Fruit fly (Drosophila melanogaster): ENCODE data around the gene Vha14-2.

Vha14-2 gene

DNA sequence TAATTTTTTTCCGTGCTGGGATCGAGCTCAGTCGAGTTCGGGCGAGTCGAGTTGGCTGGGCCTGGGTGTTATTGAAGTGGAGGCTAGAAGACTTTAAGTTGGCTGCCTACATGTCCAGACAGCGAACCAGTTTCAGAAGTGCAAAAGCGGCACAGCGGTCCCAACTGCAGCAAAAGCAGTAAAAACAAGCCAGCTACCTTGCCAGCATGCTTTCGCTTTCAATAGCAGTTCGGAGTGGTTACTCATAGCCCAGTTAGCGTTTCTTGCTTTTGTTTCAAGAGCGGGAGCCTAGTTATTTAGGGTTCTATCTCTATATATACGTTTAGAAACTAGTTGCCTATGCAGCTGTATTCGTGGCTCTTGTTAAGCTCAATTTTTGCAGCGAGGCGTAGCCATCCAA lies 19.7 kb upstream of the Vha14-2 start:
- TF ChIP-seq CG14711 (tag; optimal IDR thresholded peaks at IDR 0.05) (no peak), tj (GFP tag; optimal IDR thresholded peaks at IDR 0.05) (no peak), CG1620 (GFP tag; optimal IDR thresholded peaks at IDR 0.05) (no peak), CG7101 (tag; optimal IDR thresholded peaks at IDR 0.05) (no peak), pad (GFP tag; optimal IDR thresholded peaks at IDR 0.05) (no peak), CG5204 (GFP tag; optimal IDR thresholded peaks at IDR 0.05) (no peak), toe (GFP tag; optimal IDR thresholded peaks at IDR 0.05) (no peak), Clk (GFP tag; optimal IDR thresholded peaks at IDR 0.05) (no peak), Hr96 (GFP tag; optimal IDR thresholded peaks at IDR 0.05) (no peak), Mnt (GFP tag; optimal IDR thresholded peaks at IDR 0.05) (no peak)

DNA sequence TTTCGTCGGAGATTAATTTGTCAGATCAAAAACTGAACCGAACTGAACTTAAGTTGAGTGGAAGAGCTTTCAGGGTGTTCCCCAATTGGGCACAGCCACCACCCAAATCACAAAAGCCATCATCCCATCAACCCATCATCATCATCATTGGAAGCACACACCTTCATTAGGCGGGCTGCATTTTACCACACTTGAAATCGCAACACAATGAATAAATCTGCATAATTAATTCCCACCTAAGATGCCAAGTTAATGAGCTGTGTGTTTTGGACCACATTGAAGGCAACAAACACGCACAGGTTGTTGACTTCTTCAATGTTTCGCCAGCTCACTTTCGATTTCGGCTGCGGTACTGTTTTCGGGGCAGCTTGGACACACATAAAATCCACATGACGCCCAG lies 17.2 kb upstream of the Vha14-2 start:
- TF ChIP-seq ovo (GFP tag; optimal IDR thresholded peaks at IDR 0.05) (no peak), cic (GFP tag; optimal IDR thresholded peaks at IDR 0.05) (no peak), tj (GFP tag; optimal IDR thresholded peaks at IDR 0.05) (no peak), CG33017 (tag; optimal IDR thresholded peaks at IDR 0.05) (no peak), CG12768 (GFP tag; optimal IDR thresholded peaks at IDR 0.05) (no peak), bab1 (GFP tag; optimal IDR thresholded peaks at IDR 0.05) (no peak), CG11617 (GFP tag; optimal IDR thresholded peaks at IDR 0.05) (no peak), toe (GFP tag; optimal IDR thresholded peaks at IDR 0.05) (no peak), CG7045 (GFP tag; optimal IDR thresholded peaks at IDR 0.05) (no peak), Clk (GFP tag; optimal IDR thresholded peaks at IDR 0.05) (no peak)

DNA sequence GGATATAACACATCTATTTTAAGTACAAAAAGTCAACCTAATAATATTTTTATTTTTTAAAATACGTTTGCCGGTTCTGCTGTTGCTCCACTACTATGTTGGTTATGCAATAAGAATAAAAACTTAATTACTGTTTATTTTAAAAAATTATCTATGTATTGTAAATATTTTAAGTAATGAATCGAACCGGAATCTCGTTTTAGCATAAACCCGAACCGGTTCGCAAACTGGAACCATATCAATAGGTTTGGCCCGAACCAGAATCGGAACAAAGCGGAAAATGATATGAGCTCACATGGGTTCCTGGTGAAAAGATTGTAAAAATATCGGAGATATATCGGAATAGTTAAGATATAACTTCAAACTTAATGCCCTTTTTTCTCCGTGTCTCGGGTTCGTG lies 15.7 kb upstream of the Vha14-2 start:
- TF ChIP-seq Crg-1 (GFP tag; optimal IDR thresholded peaks at IDR 0.05): no peak
- no peak for TF ChIP-seq kay (GFP tag; ENCODE audit: borderline replicate concordance)
- no peak for TF ChIP-seq CG7101 (tag; optimal IDR thresholded peaks at IDR 0.05)

DNA sequence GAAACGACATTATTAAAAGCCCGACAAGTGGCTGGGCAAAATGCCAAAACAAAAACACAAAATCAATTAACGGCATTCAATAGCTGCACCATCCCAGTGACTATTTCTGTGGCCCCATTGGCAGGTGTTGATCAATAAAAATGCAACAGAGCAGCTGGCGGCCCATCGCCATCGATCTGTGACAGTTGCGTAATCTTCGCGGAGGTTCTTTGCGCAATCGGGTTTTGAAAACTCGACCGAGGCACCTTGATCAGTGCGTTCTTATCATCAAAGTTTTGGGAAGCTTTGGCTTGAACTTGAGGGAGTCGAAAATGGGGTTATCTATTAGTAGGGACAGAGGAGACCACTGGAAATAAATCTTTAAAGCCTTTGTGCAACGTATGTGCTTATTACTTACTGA lies 15.0 kb upstream of the Vha14-2 start:
- TF ChIP-seq CG14711 (tag; optimal IDR thresholded peaks at IDR 0.05) (no peak), ovo (GFP tag; optimal IDR thresholded peaks at IDR 0.05) (no peak), Crg-1 (GFP tag; optimal IDR thresholded peaks at IDR 0.05) (no peak), toe (GFP tag; optimal IDR thresholded peaks at IDR 0.05) (no peak), tj (GFP tag; optimal IDR thresholded peaks at IDR 0.05) (no peak), pad (GFP tag; optimal IDR thresholded peaks at IDR 0.05) (no peak), CG7101 (tag; optimal IDR thresholded peaks at IDR 0.05) (no peak), bab1 (GFP tag; optimal IDR thresholded peaks at IDR 0.05) (no peak), CG1620 (GFP tag; optimal IDR thresholded peaks at IDR 0.05) (no peak)

DNA sequence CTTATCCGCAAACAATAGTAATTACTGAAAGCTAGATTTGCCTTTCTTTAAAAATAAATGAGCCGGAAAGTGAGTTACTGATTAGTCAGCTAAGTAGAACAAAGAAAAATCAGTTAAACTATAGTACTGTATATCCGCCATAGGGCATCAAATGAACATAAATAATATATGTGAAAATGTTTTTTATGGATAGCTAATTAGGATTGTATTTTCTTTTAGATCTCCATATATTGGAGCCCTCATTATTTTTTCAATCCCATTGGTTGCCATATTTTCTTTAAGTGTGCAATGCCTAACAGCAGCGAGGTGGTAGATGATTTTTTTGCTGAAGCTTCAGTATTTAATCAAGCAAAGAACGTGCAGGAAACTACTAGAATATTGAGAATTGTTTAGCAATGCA lies 14.6 kb upstream of the Vha14-2 start, which contains the start of gene Obp83cd:
Obp83cd (plus strand) TSS at position 343 of the 400 bp plus-strand sequence.
- TF ChIP-seq Clk (GFP tag; optimal IDR thresholded peaks at IDR 0.05) (no peak), pad (GFP tag; optimal IDR thresholded peaks at IDR 0.05) (no peak), bab1 (GFP tag; optimal IDR thresholded peaks at IDR 0.05) (no peak), cnc (optimal IDR thresholded peaks at IDR 0.05) (no peak), tj (GFP tag; optimal IDR thresholded peaks at IDR 0.05) (peak; percentile 0)

DNA sequence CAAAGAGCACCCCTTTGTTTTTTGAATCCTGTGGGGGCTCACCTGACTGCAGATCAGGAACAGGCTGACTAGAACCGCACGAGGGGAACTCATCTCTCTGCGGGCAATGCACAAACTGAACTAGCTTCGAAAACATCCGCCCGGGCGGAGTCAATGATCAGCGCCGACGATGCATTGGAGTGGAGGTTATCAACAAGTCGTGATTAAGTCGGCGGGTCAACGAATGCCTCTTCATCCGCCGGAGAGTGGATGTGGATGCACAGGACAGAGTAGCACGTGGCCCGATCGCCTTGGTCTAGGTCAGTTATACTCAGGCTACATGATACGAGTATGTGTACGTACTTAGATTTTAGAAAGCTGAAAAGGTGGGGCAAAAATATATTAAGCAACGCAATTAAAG lies 11.5 kb upstream of the Vha14-2 start, which contains the start of gene Obp83ef:
Obp83ef (minus strand) TSS at position 119 of the 400 bp plus-strand sequence.
- TF ChIP-seq tj (GFP tag; optimal IDR thresholded peaks at IDR 0.05) (no peak), kay (GFP tag; ENCODE audit: borderline replicate concordance) (no peak), CG33017 (tag; optimal IDR thresholded peaks at IDR 0.05) (no peak), cnc (optimal IDR thresholded peaks at IDR 0.05) (no peak), bab1 (GFP tag; optimal IDR thresholded peaks at IDR 0.05) (no peak), ovo (GFP tag; optimal IDR thresholded peaks at IDR 0.05) (no peak), CG12768 (GFP tag; optimal IDR thresholded peaks at IDR 0.05) (no peak), cic (GFP tag; optimal IDR thresholded peaks at IDR 0.05) (no peak), Hr96 (GFP tag; optimal IDR thresholded peaks at IDR 0.05) (no peak), pad (GFP tag; optimal IDR thresholded peaks at IDR 0.05) (no peak), CG7045 (GFP tag; optimal IDR thresholded peaks at IDR 0.05) (no peak), CG11617 (GFP tag; optimal IDR thresholded peaks at IDR 0.05) (no peak), CG7101 (tag; optimal IDR thresholded peaks at IDR 0.05) (no peak), CG1620 (GFP tag; optimal IDR thresholded peaks at IDR 0.05) (no peak), Mnt (GFP tag; optimal IDR thresholded peaks at IDR 0.05) (no peak), CG5204 (GFP tag; optimal IDR thresholded peaks at IDR 0.05) (no peak), Crg-1 (GFP tag; optimal IDR thresholded peaks at IDR 0.05) (no peak), CG14711 (tag; optimal IDR thresholded peaks at IDR 0.05) (no peak), toe (GFP tag; optimal IDR thresholded peaks at IDR 0.05) (no peak)

DNA sequence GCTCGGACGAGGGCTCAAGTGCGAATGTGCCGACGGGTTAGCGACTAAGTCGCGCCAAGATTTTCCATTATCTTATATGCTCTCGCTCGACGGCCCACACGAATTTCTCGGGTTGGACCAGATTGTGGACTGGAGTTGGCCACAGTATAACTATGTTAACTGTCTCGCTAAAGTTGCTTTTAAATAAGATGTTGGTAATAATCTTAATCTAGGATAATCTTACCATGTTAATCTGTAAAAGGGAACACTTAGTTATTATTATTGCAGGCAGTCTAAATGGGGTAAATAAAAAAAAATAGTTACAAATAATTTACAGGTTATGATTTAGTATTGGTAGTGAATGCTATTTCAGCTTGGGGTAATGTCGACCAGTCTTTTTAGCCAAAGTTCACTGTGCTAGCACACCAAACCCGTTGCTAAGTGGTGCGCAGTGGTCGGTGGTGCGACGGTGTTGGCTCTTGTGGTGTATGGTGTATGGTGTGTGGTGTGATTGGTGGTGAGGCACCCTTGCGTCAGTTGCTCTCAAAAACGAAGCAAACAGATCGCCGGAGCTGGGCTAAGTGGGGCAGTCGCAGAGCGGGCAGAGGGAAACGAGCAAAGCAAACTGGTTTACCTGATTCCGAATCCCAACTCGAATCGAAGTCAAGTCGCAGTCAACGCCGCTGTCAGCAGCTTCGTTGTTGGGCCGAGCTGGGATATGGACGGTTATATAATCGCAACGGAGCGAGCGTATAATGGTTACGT lies 10.0 kb upstream of the Vha14-2 start, which contains the start of gene Obp83g:
Obp83g (minus strand) TSS at position 51 of the 744 bp plus-strand sequence.
- TF ChIP-seq cic (GFP tag; optimal IDR thresholded peaks at IDR 0.05) (no peak), CG5204 (GFP tag; optimal IDR thresholded peaks at IDR 0.05) (no peak), CG7045 (GFP tag; optimal IDR thresholded peaks at IDR 0.05) (no peak), Clk (GFP tag; optimal IDR thresholded peaks at IDR 0.05) (no peak), tj (GFP tag; optimal IDR thresholded peaks at IDR 0.05) (no peak), CG12768 (GFP tag; optimal IDR thresholded peaks at IDR 0.05) (no peak), Mnt (GFP tag; optimal IDR thresholded peaks at IDR 0.05) (no peak), CG7101 (tag; optimal IDR thresholded peaks at IDR 0.05) (no peak), CG11617 (GFP tag; optimal IDR thresholded peaks at IDR 0.05) (no peak), cnc (optimal IDR thresholded peaks at IDR 0.05) (no peak), toe (GFP tag; optimal IDR thresholded peaks at IDR 0.05) (no peak)
